Worm (Caenorhabditis elegans) whole organism, young adult: ENCODE measurements around the gene strd-1.

Experiments
- B0035.1 ChIP-seq: sonication (generic microtip); optimal IDR thresholded peaks from 2 replicates; lab custom pipeline; 2016; ENCODE audit warnings: missing genetic modification characterization, mild to moderate bottlenecking, missing compliant biosample characterization, missing genotype, missing genetic modification reagents
- B0336.3 ChIP-seq: fragments of 200-800 bp; sonication (Bioruptor generic); IDR thresholded peaks from 2 replicates; pipeline ENCODE4 v1.3.6; 2022; ENCODE audit warnings: missing genetic modification characterization, missing compliant biosample characterization
- F33H1.4 ChIP-seq: fragments of 200-800 bp; sonication (Bioruptor generic); IDR thresholded peaks from 2 replicates; pipeline ENCODE4 v1.3.6; 2022; ENCODE audit warnings: missing genetic modification reagents, missing genetic modification characterization, missing compliant biosample characterization
- F37B4.10 ChIP-seq: fragments of 200-800 bp; sonication (Bioruptor generic); IDR thresholded peaks from 2 replicates; pipeline ENCODE4 v1.3.6; 2022; ENCODE audit warnings: missing genetic modification characterization, missing compliant biosample characterization
- F49E8.2 ChIP-seq: sonication (generic microtip); optimal IDR thresholded peaks from 3 replicates; lab custom pipeline; 2017; ENCODE audit warnings: missing genetic modification characterization, mild to moderate bottlenecking, missing compliant biosample characterization, antibody characterized with exemption, moderate library complexity; ENCODE audit not compliant: insufficient read depth
- F55B11.4 ChIP-seq: sonication (generic microtip); optimal IDR thresholded peaks from 2 replicates; lab custom pipeline; 2016; ENCODE audit warnings: missing compliant biosample characterization, missing genetic modification characterization, borderline replicate concordance; ENCODE audit not compliant: insufficient read depth
- T26A5.8 ChIP-seq: sonication (generic microtip); optimal IDR thresholded peaks from 2 replicates; lab custom pipeline; 2016; ENCODE audit warnings: missing genetic modification characterization, missing compliant biosample characterization
- Y53F4B.3 ChIP-seq: fragments of 200-800 bp; sonication (Bioruptor generic); IDR thresholded peaks from 2 replicates; pipeline ENCODE4 v1.3.6; 2022; ENCODE audit warnings: missing genetic modification reagents, missing genetic modification characterization, missing compliant biosample characterization
- Y67H2A.10 ChIP-seq: fragments of 200-800 bp; sonication (Bioruptor generic); conservative IDR thresholded peaks from 2 replicates; pipeline ENCODE4 v1.3.6; 2022; ENCODE audit warnings: missing genetic modification reagents, missing genetic modification characterization, missing compliant biosample characterization
- Y79H2A.3 ChIP-seq: fragments of 200-800 bp; sonication (Bioruptor generic); conservative IDR thresholded peaks from 2 replicates; pipeline ENCODE4 v1.3.6; 2022; ENCODE audit warnings: missing genetic modification reagents, missing genetic modification characterization, missing compliant biosample characterization
- Y95B8A.8 ChIP-seq: fragments of 200-800 bp; sonication (Bioruptor generic); IDR thresholded peaks from 2 replicates; pipeline ENCODE4 v1.3.6; 2022; ENCODE audit warnings: missing genetic modification reagents, missing genetic modification characterization, missing compliant biosample characterization
- ZK185.1 ChIP-seq: sonication (generic microtip); optimal IDR thresholded peaks from 2 replicates; lab custom pipeline; 2016; ENCODE audit warnings: mild to moderate bottlenecking, missing genetic modification characterization, missing compliant biosample characterization; ENCODE audit not compliant: poor library complexity, severe bottlenecking
- akir-1 ChIP-seq: fragments of 200-800 bp; sonication (Bioruptor generic); optimal IDR thresholded peaks from 2 replicates; lab custom pipeline; 2018; ENCODE audit warnings: mild to moderate bottlenecking, missing genetic modification characterization, moderate library complexity, missing compliant biosample characterization
- ama-1 ChIP-seq, 3 experiments: fragments of 150-350 bp in 1 of 3; sonication (generic microtip) in 2 of 3; optimal IDR thresholded peaks; 2 replicates each; lab custom pipeline; 2014 to 2018; ENCODE audit warnings: missing biosample characterization in 2 of 3, missing genetic modification characterization in 2 of 3, missing genetic modification reagents in 2 of 3
- aptf-2 ChIP-seq: fragments of 200-800 bp; sonication (Bioruptor generic); conservative IDR thresholded peaks from 2 replicates; pipeline ENCODE4 v1.3.6; 2022; ENCODE audit warnings: missing genetic modification reagents, missing genetic modification characterization, missing compliant biosample characterization
- bed-1 ChIP-seq: fragments of 200-800 bp; sonication (Bioruptor generic); IDR thresholded peaks from 2 replicates; pipeline ENCODE4 v1.3.6; 2022; ENCODE audit warnings: missing genetic modification reagents, missing genetic modification characterization, missing compliant biosample characterization
- ceh-27 ChIP-seq: fragments of 200-800 bp; sonication (Bioruptor generic); optimal IDR thresholded peaks from 2 replicates; lab custom pipeline; 2018; ENCODE audit warnings: mild to moderate bottlenecking, missing genetic modification characterization, moderate library complexity, missing compliant biosample characterization
- ceh-40 ChIP-seq: fragments of 200-800 bp; sonication (Bioruptor generic); IDR thresholded peaks from 2 replicates; pipeline ENCODE4 v1.3.6; 2022; ENCODE audit warnings: missing genetic modification characterization, missing compliant biosample characterization
- ceh-79 ChIP-seq: sonication (generic microtip); optimal IDR thresholded peaks from 2 replicates; lab custom pipeline; 2017; ENCODE audit warnings: mild to moderate bottlenecking, missing genetic modification characterization, missing compliant biosample characterization
- ets-4 ChIP-seq: fragments of 200-800 bp; sonication (Bioruptor generic); optimal IDR thresholded peaks from 2 replicates; lab custom pipeline; 2018; ENCODE audit warnings: mild to moderate bottlenecking, missing genetic modification characterization, missing compliant biosample characterization
- gei-17 ChIP-seq: fragments of 200-800 bp; sonication (Bioruptor generic); optimal IDR thresholded peaks from 2 replicates; lab custom pipeline; 2018; ENCODE audit warnings: mild to moderate bottlenecking, missing genetic modification characterization, missing compliant biosample characterization
- him-1 ChIP-seq: sonication (generic microtip); optimal IDR thresholded peaks from 2 replicates; lab custom pipeline; 2016; ENCODE audit warnings: missing genotype, missing genetic modification reagents, missing genetic modification characterization, missing compliant biosample characterization
- hlh-12 ChIP-seq: sonication (generic microtip); optimal IDR thresholded peaks from 2 replicates; lab custom pipeline; 2016; ENCODE audit warnings: missing genetic modification characterization, missing compliant biosample characterization
- hmg-20 ChIP-seq: fragments of 200-800 bp; sonication (Bioruptor generic); IDR thresholded peaks from 2 replicates; pipeline ENCODE4 v1.3.6; 2022; ENCODE audit warnings: missing genetic modification reagents, missing genetic modification characterization, missing compliant biosample characterization
- let-526 ChIP-seq: fragments of 200-800 bp; sonication (Bioruptor generic); IDR thresholded peaks from 2 replicates; pipeline ENCODE4 v1.3.6; 2022; ENCODE audit warnings: missing genetic modification reagents, missing genetic modification characterization, missing compliant biosample characterization
- lin-26 ChIP-seq: fragments of 200-800 bp; sonication (Bioruptor generic); IDR thresholded peaks from 2 replicates; pipeline ENCODE4 v1.3.6; 2022; ENCODE audit warnings: missing genetic modification reagents, missing genetic modification characterization, missing compliant biosample characterization
- lin-35 ChIP-seq, 3 experiments: fragments of 150-350 bp in 2 of 3; sonication (generic microtip) in 1 of 3; optimal IDR thresholded peaks; 2 replicates each; lab custom pipeline; 2014 to 2018; ENCODE audit warnings: missing biosample characterization in 3 of 3, missing genetic modification characterization in 3 of 3, missing genetic modification reagents in 3 of 3
- lin-40 ChIP-seq: sonication (generic microtip); optimal IDR thresholded peaks from 2 replicates; lab custom pipeline; 2016; ENCODE audit warnings: missing genetic modification characterization, mild to moderate bottlenecking, missing compliant biosample characterization, missing genotype, missing genetic modification reagents
- lin-54 ChIP-seq: fragments of 200-800 bp; sonication (Bioruptor generic); optimal IDR thresholded peaks from 2 replicates; lab custom pipeline; 2018; ENCODE audit warnings: mild to moderate bottlenecking, missing genetic modification characterization, missing compliant biosample characterization
- lsl-1 ChIP-seq: fragments of 200-800 bp; sonication (Bioruptor generic); optimal IDR thresholded peaks from 2 replicates; lab custom pipeline; 2018; ENCODE audit warnings: mild to moderate bottlenecking, missing genetic modification characterization, moderate library complexity, missing compliant biosample characterization
- madf-6 ChIP-seq: fragments of 200-800 bp; sonication (Bioruptor generic); IDR thresholded peaks from 2 replicates; pipeline ENCODE4 v1.3.6; 2022; ENCODE audit warnings: missing genetic modification reagents, missing genetic modification characterization, missing compliant biosample characterization
- mcd-1 ChIP-seq: fragments of 200-800 bp; sonication (Bioruptor generic); IDR thresholded peaks from 2 replicates; pipeline ENCODE4 v1.3.6; 2022; ENCODE audit warnings: missing genetic modification reagents, missing genetic modification characterization, missing compliant biosample characterization
- mel-28 ChIP-seq: sonication (generic microtip); optimal IDR thresholded peaks from 2 replicates; lab custom pipeline; 2016; ENCODE audit warnings: borderline replicate concordance, mild to moderate bottlenecking, missing genetic modification characterization, missing compliant biosample characterization
- nfyb-1 ChIP-seq: fragments of 200-800 bp; sonication (Bioruptor generic); IDR thresholded peaks from 2 replicates; pipeline ENCODE4 v1.3.6; 2022; ENCODE audit warnings: missing genetic modification reagents, missing genetic modification characterization, missing compliant biosample characterization
- nhr-120 ChIP-seq: fragments of 200-800 bp; sonication (Bioruptor generic); IDR thresholded peaks from 2 replicates; pipeline ENCODE4 v1.3.6; 2022; ENCODE audit warnings: missing genetic modification characterization, missing compliant biosample characterization
- nhr-80 ChIP-seq: sonication (generic microtip); optimal IDR thresholded peaks from 2 replicates; lab custom pipeline; 2016; ENCODE audit warnings: missing genetic modification characterization, missing compliant biosample characterization
- pha-4 ChIP-seq: fragments of 150-350 bp; sonication (generic microtip); optimal IDR thresholded peaks from 2 replicates; lab custom pipeline; 2014; ENCODE audit warnings: missing biosample characterization, missing genetic modification reagents, missing genetic modification characterization
- rcor-1 ChIP-seq: fragments of 200-800 bp; sonication (Bioruptor generic); IDR thresholded peaks from 2 replicates; pipeline ENCODE4 v1.3.6; 2022; ENCODE audit warnings: missing genetic modification reagents, missing genetic modification characterization, missing compliant biosample characterization
- snpc-1.1 ChIP-seq: sonication (generic microtip); optimal IDR thresholded peaks from 2 replicates; lab custom pipeline; 2017; ENCODE audit warnings: missing genetic modification characterization, mild to moderate bottlenecking, missing compliant biosample characterization, antibody characterized with exemption, moderate library complexity, missing genotype, missing genetic modification reagents; ENCODE audit not compliant: insufficient read depth
- snpc-1.3 ChIP-seq: sonication (generic microtip); optimal IDR thresholded peaks from 2 replicates; lab custom pipeline; 2017; ENCODE audit warnings: missing genetic modification characterization, mild to moderate bottlenecking, missing compliant biosample characterization, antibody characterized with exemption, moderate library complexity, missing genotype, missing genetic modification reagents; ENCODE audit not compliant: insufficient read depth
- snpc-3.4 ChIP-seq: sonication (generic microtip); optimal IDR thresholded peaks from 2 replicates; lab custom pipeline; 2017; ENCODE audit warnings: missing genetic modification characterization, mild to moderate bottlenecking, missing compliant biosample characterization, antibody characterized with exemption, moderate library complexity, missing genotype, missing genetic modification reagents
- sptf-2 ChIP-seq: fragments of 200-800 bp; sonication (Bioruptor generic); optimal IDR thresholded peaks from 2 replicates; lab custom pipeline; 2018; ENCODE audit warnings: mild to moderate bottlenecking, missing genetic modification characterization, missing compliant biosample characterization
- unc-62 ChIP-seq: fragments of 150-350 bp; optimal IDR thresholded peaks from 2 replicates; lab custom pipeline; 2014; ENCODE audit warnings: missing biosample characterization, missing genetic modification reagents, missing genetic modification characterization
- zfh-2 ChIP-seq: fragments of 200-800 bp; sonication (Bioruptor generic); conservative IDR thresholded peaks from 2 replicates; pipeline ENCODE4 v1.3.6; 2022; ENCODE audit warnings: missing genetic modification reagents, missing genetic modification characterization, missing compliant biosample characterization
- ztf-26 ChIP-seq: sonication (generic microtip); optimal IDR thresholded peaks from 2 replicates; lab custom pipeline; 2017; ENCODE audit warnings: missing genetic modification characterization, missing compliant biosample characterization
- ztf-6 ChIP-seq: fragments of 200-800 bp; sonication (Bioruptor generic); IDR thresholded peaks from 2 replicates; pipeline ENCODE4 v1.3.6; 2022; ENCODE audit warnings: missing genetic modification reagents, missing genetic modification characterization, missing compliant biosample characterization

Gene strd-1

DNA sequence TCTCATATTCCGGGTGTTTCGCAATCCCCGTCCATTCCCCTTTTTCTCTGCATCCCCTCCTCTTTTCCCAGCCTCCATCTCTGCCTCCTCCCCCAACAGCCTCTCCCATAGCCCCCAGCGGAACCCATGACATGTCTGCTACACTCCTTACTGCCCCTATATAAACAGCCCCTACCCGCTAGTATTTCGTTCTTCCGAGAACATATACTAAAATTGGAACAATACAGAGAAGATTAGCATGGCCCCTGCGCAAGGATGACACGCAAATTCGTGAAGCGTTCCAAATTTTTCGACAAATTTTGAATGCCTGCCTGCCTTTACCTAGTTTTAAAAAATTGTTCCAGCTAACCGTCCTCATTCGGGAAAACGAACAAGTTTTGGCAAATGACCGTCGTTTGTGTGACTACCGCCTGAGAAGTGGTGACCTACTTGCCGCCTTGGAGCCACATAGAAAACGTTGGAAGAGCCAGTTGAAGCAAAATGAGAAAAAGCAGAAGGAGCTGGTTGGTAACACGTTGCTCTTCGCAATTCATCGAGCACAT is 42.3 kb downstream of the strd-1 start (continued):
- TF ChIP-seq Y79H2A.3 (GFP tag; lab: Robert Waterston, UW): peak; percentile 93
- TF ChIP-seq ceh-40 (GFP tag; lab: Robert Waterston, UW): peak; percentile 81; the same call in 1 of the 2 replicates
- TF ChIP-seq lin-35 (GFP tag; optimal IDR thresholded peaks at IDR 0.05; lab: Kevin White, UChicago): peak in 2 of 3 experiments; percentile 65 to 93
- peak; percentile 78 for TF ChIP-seq F49E8.2
- TF ChIP-seq unc-62 (GFP tag; lab: Kevin White, UChicago): no peak
- peak; percentile 97 for TF ChIP-seq snpc-3.4
- peak; percentile 47; the same call in 1 of the 2 replicates for TF ChIP-seq ztf-6
- TF ChIP-seq him-1 (tag; lab: Kevin White, UChicago): peak; percentile 95
- peak; percentile 95 for TF ChIP-seq T26A5.8
- TF ChIP-seq hmg-20 (GFP tag; lab: Robert Waterston, UW): peak; percentile 94
- peak; percentile 86 for TF ChIP-seq madf-6
- TF ChIP-seq nhr-80 (tag; lab: Kevin White, UChicago): peak; percentile 50
- TF ChIP-seq F55B11.4 (tag; lab: Kevin White, UChicago): peak; percentile 28
- TF ChIP-seq lin-54 (GFP tag; lab: Kevin White, UChicago): peak; percentile 90
- peak; percentile 90 for TF ChIP-seq ets-4 (GFP tag; lab: Kevin White, UChicago)
- peak; percentile 96 for TF ChIP-seq ZK185.1 (tag; lab: Kevin White, UChicago)
- TF ChIP-seq bed-1 (GFP tag; lab: Robert Waterston, UW): no peak
- peak; percentile 90 for TF ChIP-seq mel-28 (tag; lab: Kevin White, UChicago)
- TF ChIP-seq lin-40 (tag; lab: Kevin White, UChicago): peak; percentile 98
- peak; percentile 91 for TF ChIP-seq hlh-12 (tag; lab: Kevin White, UChicago)
- peak; percentile 90 for TF ChIP-seq B0035.1 (tag; lab: Kevin White, UChicago)
- TF ChIP-seq gei-17 (GFP tag; lab: Kevin White, UChicago): peak; percentile 91
- peak; percentile 84 for TF ChIP-seq Y95B8A.8 (GFP tag; lab: Robert Waterston, UW)
- peak; percentile 97 for TF ChIP-seq snpc-1.1 (tag; lab: Kevin White, UChicago)
- peak; percentile 71 for TF ChIP-seq aptf-2 (GFP tag; lab: Robert Waterston, UW)
- TF ChIP-seq sptf-2: peak; percentile 94
- peak; percentile 90 for TF ChIP-seq nhr-120 (GFP tag; lab: Robert Waterston, UW)
- TF ChIP-seq snpc-1.3 (tag; lab: Kevin White, UChicago): peak; percentile 94
- peak; percentile 48; the same call in 1 of the 2 replicates for TF ChIP-seq Y53F4B.3 (GFP tag; lab: Robert Waterston, UW)
- TF ChIP-seq ztf-26: peak; percentile 95
- TF ChIP-seq pha-4: no peak
- peak; percentile 95 for TF ChIP-seq rcor-1
- TF ChIP-seq akir-1 (GFP tag; lab: Kevin White, UChicago): peak; percentile 88
- TF ChIP-seq ama-1 (optimal IDR thresholded peaks at IDR 0.05; lab: Kevin White, UChicago): no peak
- peak; percentile 85 to 94 for TF ChIP-seq ama-1 (GFP tag; optimal IDR thresholded peaks at IDR 0.05; lab: Kevin White, UChicago)
- TF ChIP-seq nfyb-1 (GFP tag; lab: Robert Waterston, UW): peak; percentile 98
- TF ChIP-seq zfh-2 (GFP tag; lab: Robert Waterston, UW): peak; percentile 94
- TF ChIP-seq ceh-79: peak; percentile 96
- TF ChIP-seq let-526 (GFP tag; lab: Robert Waterston, UW): peak; percentile 93
- peak; percentile 98 for TF ChIP-seq lin-26 (GFP tag; lab: Robert Waterston, UW)
- TF ChIP-seq F33H1.4 (GFP tag; lab: Robert Waterston, UW): peak; percentile 68
- peak; percentile 89; the same call in 1 of the 2 replicates for TF ChIP-seq F37B4.10 (GFP tag; lab: Robert Waterston, UW)
- TF ChIP-seq B0336.3: peak; percentile 98
- peak; percentile 95 for TF ChIP-seq mcd-1 (GFP tag; lab: Robert Waterston, UW)
- peak; percentile 62; the same call in 1 of the 2 replicates for TF ChIP-seq Y67H2A.10 (GFP tag; lab: Robert Waterston, UW)
- peak; percentile 95 for TF ChIP-seq ceh-27 (GFP tag; lab: Kevin White, UChicago)
- TF ChIP-seq lsl-1 (GFP tag; lab: Kevin White, UChicago): peak; percentile 70
